Worm (Caenorhabditis elegans) whole organism, young adult: ENCODE measurements around the gene T05E12.6.

Experiments
- B0261.1 ChIP-seq: sonication (generic microtip); optimal IDR thresholded peaks from 2 replicates; lab custom pipeline; 2016; ENCODE audit warnings: mild to moderate bottlenecking, missing genetic modification characterization, moderate library complexity, missing compliant biosample characterization
- D2030.7 ChIP-seq: fragments of 200-800 bp; sonication (Bioruptor generic); IDR thresholded peaks from 2 replicates; pipeline ENCODE4 v1.3.6; 2022; ENCODE audit warnings: missing genetic modification reagents, missing genetic modification characterization, missing compliant biosample characterization
- F37B4.10 ChIP-seq: fragments of 200-800 bp; sonication (Bioruptor generic); IDR thresholded peaks from 2 replicates; pipeline ENCODE4 v1.3.6; 2022; ENCODE audit warnings: missing genetic modification characterization, missing compliant biosample characterization
- F49E8.2 ChIP-seq: sonication (generic microtip); optimal IDR thresholded peaks from 3 replicates; lab custom pipeline; 2017; ENCODE audit warnings: missing genetic modification characterization, mild to moderate bottlenecking, missing compliant biosample characterization, antibody characterized with exemption, moderate library complexity; ENCODE audit not compliant: insufficient read depth
- T26A5.8 ChIP-seq: sonication (generic microtip); optimal IDR thresholded peaks from 2 replicates; lab custom pipeline; 2016; ENCODE audit warnings: missing genetic modification characterization, missing compliant biosample characterization
- Y67H2A.10 ChIP-seq: fragments of 200-800 bp; sonication (Bioruptor generic); conservative IDR thresholded peaks from 2 replicates; pipeline ENCODE4 v1.3.6; 2022; ENCODE audit warnings: missing genetic modification reagents, missing genetic modification characterization, missing compliant biosample characterization
- Y79H2A.3 ChIP-seq: fragments of 200-800 bp; sonication (Bioruptor generic); conservative IDR thresholded peaks from 2 replicates; pipeline ENCODE4 v1.3.6; 2022; ENCODE audit warnings: missing genetic modification reagents, missing genetic modification characterization, missing compliant biosample characterization
- ama-1 ChIP-seq, 3 experiments: fragments of 150-350 bp in 1 of 3; sonication (generic microtip) in 2 of 3; optimal IDR thresholded peaks; 2 replicates each; lab custom pipeline; 2014 to 2018; ENCODE audit warnings: missing biosample characterization in 2 of 3, missing genetic modification characterization in 2 of 3, missing genetic modification reagents in 2 of 3
- aptf-2 ChIP-seq: fragments of 200-800 bp; sonication (Bioruptor generic); conservative IDR thresholded peaks from 2 replicates; pipeline ENCODE4 v1.3.6; 2022; ENCODE audit warnings: missing genetic modification reagents, missing genetic modification characterization, missing compliant biosample characterization
- atf-7 ChIP-seq: sonication (generic microtip); optimal IDR thresholded peaks from 2 replicates; lab custom pipeline; 2017; ENCODE audit warnings: mild to moderate bottlenecking, missing genetic modification characterization, missing compliant biosample characterization
- attf-5 ChIP-seq: fragments of 200-800 bp; sonication (Bioruptor generic); optimal IDR thresholded peaks from 2 replicates; lab custom pipeline; 2018; ENCODE audit warnings: mild to moderate bottlenecking, missing genetic modification characterization, missing compliant biosample characterization
- cebp-2 ChIP-seq: fragments of 200-800 bp; sonication (Bioruptor generic); IDR thresholded peaks from 2 replicates; pipeline ENCODE4 v1.3.6; 2022; ENCODE audit warnings: missing genetic modification characterization, missing compliant biosample characterization
- chd-7 ChIP-seq: sonication (generic microtip); optimal IDR thresholded peaks from 2 replicates; lab custom pipeline; 2016; ENCODE audit warnings: mild to moderate bottlenecking, missing genetic modification characterization, moderate library complexity, missing compliant biosample characterization
- dpff-1 ChIP-seq: sonication (generic microtip); optimal IDR thresholded peaks from 2 replicates; lab custom pipeline; 2017; ENCODE audit warnings: mild to moderate bottlenecking, missing genetic modification characterization, missing compliant biosample characterization
- efl-1 ChIP-seq: fragments of 150-350 bp; optimal IDR thresholded peaks from 2 replicates; lab custom pipeline; 2014; ENCODE audit warnings: missing biosample characterization, missing genetic modification reagents, missing genetic modification characterization
- egl-18 ChIP-seq: fragments of 200-800 bp; sonication (Bioruptor generic); IDR thresholded peaks from 2 replicates; pipeline ENCODE4 v1.3.6; 2022; ENCODE audit warnings: missing genetic modification reagents, missing genetic modification characterization, missing compliant biosample characterization
- egrh-3 ChIP-seq: fragments of 200-800 bp; sonication (Bioruptor generic); IDR thresholded peaks from 2 replicates; pipeline ENCODE4 v1.3.6; 2022; ENCODE audit warnings: missing genetic modification reagents, missing genetic modification characterization, missing compliant biosample characterization
- ets-4 ChIP-seq: fragments of 200-800 bp; sonication (Bioruptor generic); optimal IDR thresholded peaks from 2 replicates; lab custom pipeline; 2018; ENCODE audit warnings: mild to moderate bottlenecking, missing genetic modification characterization, missing compliant biosample characterization
- hrde-1 ChIP-seq: sonication (generic microtip); optimal IDR thresholded peaks from 2 replicates; lab custom pipeline; 2016; ENCODE audit warnings: missing genetic modification characterization, mild to moderate bottlenecking, missing compliant biosample characterization, moderate library complexity, missing genotype, missing genetic modification reagents, borderline replicate concordance
- lag-1 ChIP-seq: fragments of 200-800 bp; sonication (Bioruptor generic); IDR thresholded peaks from 2 replicates; pipeline ENCODE4 v1.3.6; 2022; ENCODE audit warnings: missing genetic modification reagents, missing genetic modification characterization, missing compliant biosample characterization
- lin-26 ChIP-seq: fragments of 200-800 bp; sonication (Bioruptor generic); IDR thresholded peaks from 2 replicates; pipeline ENCODE4 v1.3.6; 2022; ENCODE audit warnings: missing genetic modification reagents, missing genetic modification characterization, missing compliant biosample characterization
- lin-54 ChIP-seq: fragments of 200-800 bp; sonication (Bioruptor generic); optimal IDR thresholded peaks from 2 replicates; lab custom pipeline; 2018; ENCODE audit warnings: mild to moderate bottlenecking, missing genetic modification characterization, missing compliant biosample characterization
- lsl-1 ChIP-seq: fragments of 200-800 bp; sonication (Bioruptor generic); optimal IDR thresholded peaks from 2 replicates; lab custom pipeline; 2018; ENCODE audit warnings: mild to moderate bottlenecking, missing genetic modification characterization, moderate library complexity, missing compliant biosample characterization
- madf-10 ChIP-seq: sonication (generic microtip); optimal IDR thresholded peaks from 2 replicates; lab custom pipeline; 2016; ENCODE audit warnings: mild to moderate bottlenecking, missing genetic modification characterization, missing compliant biosample characterization
- madf-8 ChIP-seq: fragments of 200-800 bp; sonication (Bioruptor generic); conservative IDR thresholded peaks from 2 replicates; pipeline ENCODE4 v1.3.6; 2022; ENCODE audit warnings: missing genetic modification reagents, missing genetic modification characterization, missing compliant biosample characterization
- mes-4 ChIP-seq: sonication (generic microtip); optimal IDR thresholded peaks from 2 replicates; lab custom pipeline; 2016; ENCODE audit warnings: missing genotype, missing genetic modification characterization, missing compliant biosample characterization
- nhr-179 ChIP-seq: sonication (generic microtip); optimal IDR thresholded peaks from 2 replicates; lab custom pipeline; 2016; ENCODE audit warnings: mild to moderate bottlenecking, missing genetic modification characterization, missing compliant biosample characterization
- pha-4 ChIP-seq: fragments of 150-350 bp; sonication (generic microtip); optimal IDR thresholded peaks from 2 replicates; lab custom pipeline; 2014; ENCODE audit warnings: missing biosample characterization, missing genetic modification reagents, missing genetic modification characterization
- repo-1 ChIP-seq: sonication (generic microtip); optimal IDR thresholded peaks from 2 replicates; lab custom pipeline; 2017; ENCODE audit warnings: mild to moderate bottlenecking, missing genetic modification characterization, missing compliant biosample characterization
- somi-1 ChIP-seq: fragments of 200-800 bp; sonication (Bioruptor generic); optimal IDR thresholded peaks from 2 replicates; lab custom pipeline; 2018; ENCODE audit warnings: mild to moderate bottlenecking, missing genetic modification characterization, missing compliant biosample characterization
- unc-130 ChIP-seq: sonication (generic microtip); optimal IDR thresholded peaks from 2 replicates; lab custom pipeline; 2016; ENCODE audit warnings: missing genetic modification reagents, missing genetic modification characterization, missing compliant biosample characterization
- zfh-2 ChIP-seq: fragments of 200-800 bp; sonication (Bioruptor generic); conservative IDR thresholded peaks from 2 replicates; pipeline ENCODE4 v1.3.6; 2022; ENCODE audit warnings: missing genetic modification reagents, missing genetic modification characterization, missing compliant biosample characterization
- ztf-25 ChIP-seq: fragments of 200-800 bp; sonication (Bioruptor generic); IDR thresholded peaks from 2 replicates; pipeline ENCODE4 v1.3.6; 2022; ENCODE audit warnings: missing genetic modification reagents, missing genetic modification characterization, missing compliant biosample characterization
- ztf-28 ChIP-seq: fragments of 200-800 bp; sonication (Bioruptor generic); IDR thresholded peaks from 2 replicates; pipeline ENCODE4 v1.3.6; 2022; ENCODE audit warnings: missing genetic modification reagents, missing genetic modification characterization, missing compliant biosample characterization

T05E12.6 gene

ce11 chrV:17066634-17067033 is 22.6 kb downstream of the T05E12.6 start:
- no peak for TF ChIP-seq ztf-25 (GFP tag; lab: Robert Waterston, UW)
- TF ChIP-seq pha-4 (tag; lab: Kevin White, UChicago): no peak
- TF ChIP-seq B0261.1: no peak
- no peak for TF ChIP-seq Y79H2A.3
- no peak for TF ChIP-seq lag-1 (GFP tag; lab: Robert Waterston, UW)
- TF ChIP-seq aptf-2 (GFP tag; lab: Robert Waterston, UW): no peak
- TF ChIP-seq dpff-1: no peak
- no peak for TF ChIP-seq Y67H2A.10 (GFP tag; lab: Robert Waterston, UW)
- no peak for TF ChIP-seq nhr-179 (tag; lab: Kevin White, UChicago)
- TF ChIP-seq ets-4 (GFP tag; lab: Kevin White, UChicago): no peak

- TF ChIP-seq ama-1 (optimal IDR thresholded peaks at IDR 0.05; lab: Kevin White, UChicago) (no peak), ama-1 (GFP tag; optimal IDR thresholded peaks at IDR 0.05; lab: Kevin White, UChicago) (no peak), atf-7 (tag; lab: Kevin White, UChicago) (no peak), mes-4 (tag; lab: Kevin White, UChicago) (no peak), hrde-1 (no peak), dpff-1 (no peak), Y79H2A.3 (no peak), zfh-2 (GFP tag; lab: Robert Waterston, UW) (no peak), repo-1 (tag; lab: Kevin White, UChicago) (no peak), somi-1 (GFP tag; lab: Kevin White, UChicago) (no peak), ets-4 (GFP tag; lab: Kevin White, UChicago) (no peak), cebp-2 (GFP tag; lab: Robert Waterston, UW) (no peak), D2030.7 (GFP tag; lab: Robert Waterston, UW) (no peak)
Measured at ce11 chrV:17064676-17065075, 24.6 kb downstream of the T05E12.6 start, which contains the start of gene srh-255. Gene srh-255, plus strand, starts transcription at chrV:17064976.

ce11 chrV:17061585-17061984 is 27.7 kb downstream of the T05E12.6 start, which contains the start of gene F28B1.9:
Gene F28B1.9, plus strand, starts transcription at chrV:17061885.
- TF ChIP-seq egl-18 (GFP tag; lab: Robert Waterston, UW) (no peak), F49E8.2 (tag; lab: Kevin White, UChicago) (no peak)
- TF ChIP-seq, all 124 proteins: peak for 0

- TF ChIP-seq attf-5 (GFP tag; lab: Kevin White, UChicago) (no peak), madf-10 (no peak), T26A5.8 (no peak), lsl-1 (no peak), F37B4.10 (GFP tag; lab: Robert Waterston, UW) (no peak), egrh-3 (GFP tag; lab: Robert Waterston, UW) (no peak), ztf-28 (no peak), unc-130 (GFP tag; lab: Kevin White, UChicago) (no peak), efl-1 (GFP tag; lab: Kevin White, UChicago) (no peak), madf-8 (no peak), lin-54 (no peak), nhr-179 (tag; lab: Kevin White, UChicago) (no peak), lin-26 (no peak), chd-7 (no peak)
- TF ChIP-seq, all 124 proteins: peak for 0
Measured at ce11 chrV:17059987-17060386, 29.3 kb downstream of the T05E12.6 start, which contains the start of gene sri-66. Gene sri-66, plus strand, starts transcription at chrV:17060287.
